Fruit fly (Drosophila melanogaster): Measurements from ENCODE around the gene CG10761.

dm6 chrX:8177030-8177349 is 14.4 kb upstream of the CG10761 start, which contains the start of gene slpr:
- TF ChIP-seq CG8478 (optimal IDR thresholded peaks at IDR 0.05) (no peak), CTCF (optimal IDR thresholded peaks at IDR 0.05) (no peak)
